Worm (Caenorhabditis elegans): ENCODE data around the gene ZC15.5.

DNA sequence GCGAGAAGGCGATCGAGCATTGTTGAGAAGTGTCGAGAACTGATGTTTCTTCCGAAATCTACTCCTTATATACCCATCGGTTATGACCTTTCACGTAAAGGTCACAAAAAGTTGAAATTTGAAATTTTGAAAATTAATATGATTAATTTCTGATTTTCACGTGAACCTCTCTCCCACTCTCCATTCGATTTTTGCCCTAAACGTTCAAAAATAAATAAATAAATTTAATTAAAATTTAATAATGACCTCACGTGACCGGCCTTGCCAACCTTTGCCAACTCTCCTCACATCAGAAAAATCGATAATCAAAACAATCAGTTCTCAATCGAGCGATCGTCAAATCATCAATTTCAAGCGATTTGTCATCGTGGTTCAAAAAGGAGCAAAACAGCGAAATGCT, 19.7 kb downstream of the ZC15.5 start, which contains the start of gene Y113G7C.1:
- no peak for TF ChIP-seq pha-4 (tag; optimal IDR thresholded peaks at IDR 0.05)
- no peak for TF ChIP-seq ces-1 (GFP tag; optimal IDR thresholded peaks at IDR 0.05)
- TF ChIP-seq blmp-1 (tag; optimal IDR thresholded peaks at IDR 0.05): no peak
- no peak for TF ChIP-seq lsy-2 (tag; optimal IDR thresholded peaks at IDR 0.05)
- no peak for TF ChIP-seq ztf-11 (tag; optimal IDR thresholded peaks at IDR 0.05)
- TF ChIP-seq unc-62 (GFP tag; optimal IDR thresholded peaks at IDR 0.05): no peak
- no peak for TF ChIP-seq nhr-237 (tag; optimal IDR thresholded peaks at IDR 0.05)

All from whole organism, mixed stage, embryonic.